Worm (Caenorhabditis elegans) whole organism, midembryonic: Measurements from ENCODE around the gene bud-31.

Experiments used
- T22C8.4 ChIP-seq: fragments of 200-800 bp; sonication (Bioruptor generic); IDR thresholded peaks from 2 replicates; pipeline ENCODE4 v1.3.6; 2022; ENCODE audit warnings: missing genetic modification characterization, missing compliant biosample characterization
- cog-1 ChIP-seq: sonication (generic microtip); optimal IDR thresholded peaks from 2 replicates; lab custom pipeline; 2016; ENCODE audit warnings: missing genetic modification characterization, missing compliant biosample characterization
- flt-1 ChIP-seq: fragments of 200-800 bp; sonication (Bioruptor generic); IDR thresholded peaks from 2 replicates; pipeline ENCODE4 v1.3.6; 2022; ENCODE audit warnings: missing genetic modification characterization, missing compliant biosample characterization
- klf-2 ChIP-seq: fragments of 200-800 bp; sonication (Bioruptor generic); conservative IDR thresholded peaks from 2 replicates; pipeline ENCODE4 v1.3.6; 2022; ENCODE audit warnings: missing genetic modification reagents, missing genetic modification characterization, missing compliant biosample characterization
- med-1 ChIP-seq: sonication (generic microtip); optimal IDR thresholded peaks from 2 replicates; lab custom pipeline; 2017; ENCODE audit warnings: missing genetic modification characterization, mild to moderate bottlenecking, missing compliant biosample characterization, antibody characterized with exemption, missing genetic modification reagents; ENCODE audit not compliant: insufficient read depth
- ref-1 ChIP-seq: fragments of 200-800 bp; sonication (Bioruptor generic); conservative IDR thresholded peaks from 2 replicates; pipeline ENCODE4 v1.3.6; 2022; ENCODE audit warnings: missing genetic modification reagents, missing genetic modification characterization, missing compliant biosample characterization
- tab-1 ChIP-seq: fragments of 200-800 bp; sonication (Bioruptor generic); IDR thresholded peaks from 2 replicates; pipeline ENCODE4 v1.3.6; 2022; ENCODE audit warnings: missing genetic modification characterization, missing compliant biosample characterization
- ztf-23 ChIP-seq: fragments of 200-800 bp; sonication (Bioruptor generic); IDR thresholded peaks from 2 replicates; pipeline ENCODE4 v1.3.6; 2022; ENCODE audit warnings: missing genetic modification reagents, missing genetic modification characterization, missing compliant biosample characterization
- ztf-29 ChIP-seq: fragments of 200-800 bp; sonication (Bioruptor generic); IDR thresholded peaks from 2 replicates; pipeline ENCODE4 v1.3.6; 2022; ENCODE audit warnings: missing genetic modification reagents, missing genetic modification characterization, missing compliant biosample characterization

Gene bud-31

ce11 chrIII:9696417-9696816 is at the start of gene bud-31:
Gene bud-31 (minus strand): TSS chrIII:9696517.
- TF ChIP-seq ref-1 (GFP tag; lab: Robert Waterston, UW), result no peak
- no peak for TF ChIP-seq klf-2 (GFP tag; lab: Robert Waterston, UW)
- no peak for TF ChIP-seq tab-1 (GFP tag; lab: Robert Waterston, UW)
- no peak for TF ChIP-seq T22C8.4 (GFP tag; lab: Robert Waterston, UW)
- no peak for TF ChIP-seq ztf-23
- no peak for TF ChIP-seq flt-1 (GFP tag; lab: Robert Waterston, UW)
- no peak for TF ChIP-seq cog-1 (tag; lab: Kevin White, UChicago)
- TF ChIP-seq ztf-29, result no peak
- no peak for TF ChIP-seq med-1

ce11 chrIII:9745333-9745897 is 49.1 kb upstream of the bud-31 start:
- TF ChIP-seq tab-1 (GFP tag; lab: Robert Waterston, UW) (no peak), ref-1 (GFP tag; lab: Robert Waterston, UW) (no peak), cog-1 (tag; lab: Kevin White, UChicago) (no peak), ztf-29 (no peak)

ce11 chrIII:9744525-9744924 is 48.2 kb upstream of the bud-31 start:
- TF ChIP-seq T22C8.4 (GFP tag; lab: Robert Waterston, UW) (no peak), tab-1 (GFP tag; lab: Robert Waterston, UW) (no peak), ztf-29 (no peak)

- TF ChIP-seq T22C8.4 (GFP tag; lab: Robert Waterston, UW) (no peak), ztf-29 (no peak), flt-1 (GFP tag; lab: Robert Waterston, UW) (no peak), med-1 (no peak), tab-1 (GFP tag; lab: Robert Waterston, UW) (no peak), klf-2 (GFP tag; lab: Robert Waterston, UW) (no peak), ztf-23 (no peak), ref-1 (GFP tag; lab: Robert Waterston, UW) (no peak), cog-1 (tag; lab: Kevin White, UChicago) (no peak)
Observed at ce11 chrIII:9743239-9743638, 46.9 kb upstream of the bud-31 start, which contains the start of gene T05G5.1. Gene T05G5.1 (minus strand): TSS chrIII:9743339.

ce11 chrIII:9741985-9742384 is 45.7 kb upstream of the bud-31 start:
- no peak for TF ChIP-seq med-1
- no peak for TF ChIP-seq flt-1 (GFP tag; lab: Robert Waterston, UW)
- TF ChIP-seq klf-2 (GFP tag; lab: Robert Waterston, UW), result no peak
- 0 out of 2 replicates have a peak, but pooled peaks have one; percentile 38 for TF ChIP-seq ztf-29

- TF ChIP-seq ztf-23 (no peak), flt-1 (GFP tag; lab: Robert Waterston, UW) (no peak), med-1 (no peak), cog-1 (tag; lab: Kevin White, UChicago) (no peak), ztf-29 (no peak), klf-2 (GFP tag; lab: Robert Waterston, UW) (no peak), tab-1 (GFP tag; lab: Robert Waterston, UW) (no peak), T22C8.4 (GFP tag; lab: Robert Waterston, UW) (no peak), ref-1 (GFP tag; lab: Robert Waterston, UW) (no peak)
Observed at ce11 chrIII:9740663-9741062, 44.3 kb upstream of the bud-31 start.

- TF ChIP-seq ztf-23 (no peak), ztf-29 (no peak), T22C8.4 (GFP tag; lab: Robert Waterston, UW) (no peak), med-1 (no peak), tab-1 (GFP tag; lab: Robert Waterston, UW) (no peak)
Observed at ce11 chrIII:9738954-9739353, 42.6 kb upstream of the bud-31 start, which contains the start of gene hlh-4. Gene hlh-4 (minus strand): TSS chrIII:9739054.

ce11 chrIII:9735857-9736256 is 39.5 kb upstream of the bud-31 start, which contains the start of gene dao-6:
Gene dao-6 (minus strand): TSS chrIII:9736201.
- no peak for TF ChIP-seq ref-1 (GFP tag; lab: Robert Waterston, UW)
- no peak for TF ChIP-seq T22C8.4 (GFP tag; lab: Robert Waterston, UW)
- TF ChIP-seq ztf-23, result no peak
- no peak for TF ChIP-seq tab-1 (GFP tag; lab: Robert Waterston, UW)
- TF ChIP-seq klf-2 (GFP tag; lab: Robert Waterston, UW), result no peak
- TF ChIP-seq flt-1 (GFP tag; lab: Robert Waterston, UW), result no peak
- no peak for TF ChIP-seq med-1
- no peak for TF ChIP-seq ztf-29

ce11 chrIII:9734030-9734429 is 37.7 kb upstream of the bud-31 start:
- TF ChIP-seq flt-1 (GFP tag; lab: Robert Waterston, UW), result no peak
- TF ChIP-seq ref-1 (GFP tag; lab: Robert Waterston, UW), result no peak
- TF ChIP-seq ztf-29, result no peak
- TF ChIP-seq cog-1 (tag; lab: Kevin White, UChicago), result no peak
- no peak for TF ChIP-seq tab-1 (GFP tag; lab: Robert Waterston, UW)
- no peak for TF ChIP-seq klf-2 (GFP tag; lab: Robert Waterston, UW)
- no peak for TF ChIP-seq med-1
- no peak for TF ChIP-seq ztf-23
- no peak for TF ChIP-seq T22C8.4 (GFP tag; lab: Robert Waterston, UW)

ce11 chrIII:9733333-9733732 is 37.0 kb upstream of the bud-31 start:
- no peak for TF ChIP-seq ztf-29
- no peak for TF ChIP-seq klf-2 (GFP tag; lab: Robert Waterston, UW)
- TF ChIP-seq ztf-23, result no peak
- no peak for TF ChIP-seq T22C8.4 (GFP tag; lab: Robert Waterston, UW)
